Worm (Caenorhabditis elegans) whole organism, young adult: Measurements from ENCODE around the gene H43I07.1.

ENCODE experiments used
- B0035.1 ChIP-seq: sonication (generic microtip); optimal IDR thresholded peaks from 2 replicates; lab custom pipeline; 2016; ENCODE audit warnings: missing genetic modification characterization, mild to moderate bottlenecking, missing compliant biosample characterization, missing genotype, missing genetic modification reagents
- B0261.1 ChIP-seq: sonication (generic microtip); optimal IDR thresholded peaks from 2 replicates; lab custom pipeline; 2016; ENCODE audit warnings: mild to moderate bottlenecking, missing genetic modification characterization, moderate library complexity, missing compliant biosample characterization
- B0336.3 ChIP-seq: fragments of 200-800 bp; sonication (Bioruptor generic); IDR thresholded peaks from 2 replicates; pipeline ENCODE4 v1.3.6; 2022; ENCODE audit warnings: missing genetic modification characterization, missing compliant biosample characterization
- C06A6.2 ChIP-seq: fragments of 200-800 bp; sonication (Bioruptor generic); conservative IDR thresholded peaks from 2 replicates; pipeline ENCODE4 v1.3.6; 2022; ENCODE audit warnings: missing genetic modification characterization, missing compliant biosample characterization
- C17E4.6 ChIP-seq: fragments of 200-800 bp; sonication (Bioruptor generic); IDR thresholded peaks from 2 replicates; pipeline ENCODE4 v1.3.6; 2022; ENCODE audit warnings: missing genetic modification reagents, missing genetic modification characterization, missing compliant biosample characterization
- D2030.7 ChIP-seq: fragments of 200-800 bp; sonication (Bioruptor generic); IDR thresholded peaks from 2 replicates; pipeline ENCODE4 v1.3.6; 2022; ENCODE audit warnings: missing genetic modification reagents, missing genetic modification characterization, missing compliant biosample characterization
- F22D6.2 ChIP-seq: sonication (generic microtip); optimal IDR thresholded peaks from 2 replicates; lab custom pipeline; 2016; ENCODE audit warnings: mild to moderate bottlenecking, missing genetic modification characterization, missing compliant biosample characterization
- F37B4.10 ChIP-seq: fragments of 200-800 bp; sonication (Bioruptor generic); IDR thresholded peaks from 2 replicates; pipeline ENCODE4 v1.3.6; 2022; ENCODE audit warnings: missing genetic modification characterization, missing compliant biosample characterization
- F52B5.7 ChIP-seq: sonication (generic microtip); optimal IDR thresholded peaks from 2 replicates; lab custom pipeline; 2016; ENCODE audit warnings: mild to moderate bottlenecking, missing genetic modification characterization, missing compliant biosample characterization
- F57C9.4 ChIP-seq: sonication (generic microtip); optimal IDR thresholded peaks from 2 replicates; lab custom pipeline; 2017; ENCODE audit warnings: mild to moderate bottlenecking, missing genetic modification characterization, missing compliant biosample characterization
- Y95B8A.8 ChIP-seq: fragments of 200-800 bp; sonication (Bioruptor generic); IDR thresholded peaks from 2 replicates; pipeline ENCODE4 v1.3.6; 2022; ENCODE audit warnings: missing genetic modification reagents, missing genetic modification characterization, missing compliant biosample characterization
- akir-1 ChIP-seq: fragments of 200-800 bp; sonication (Bioruptor generic); optimal IDR thresholded peaks from 2 replicates; lab custom pipeline; 2018; ENCODE audit warnings: mild to moderate bottlenecking, missing genetic modification characterization, moderate library complexity, missing compliant biosample characterization
- aptf-3 ChIP-seq: fragments of 200-800 bp; sonication (Bioruptor generic); IDR thresholded peaks from 2 replicates; pipeline ENCODE4 v1.3.6; 2022; ENCODE audit warnings: missing genetic modification characterization, missing compliant biosample characterization
- ceh-100 ChIP-seq: fragments of 200-800 bp; sonication (Bioruptor generic); IDR thresholded peaks from 2 replicates; pipeline ENCODE4 v1.3.6; 2022; ENCODE audit warnings: missing genetic modification reagents, missing genetic modification characterization, missing compliant biosample characterization
- ceh-27 ChIP-seq: fragments of 200-800 bp; sonication (Bioruptor generic); optimal IDR thresholded peaks from 2 replicates; lab custom pipeline; 2018; ENCODE audit warnings: mild to moderate bottlenecking, missing genetic modification characterization, moderate library complexity, missing compliant biosample characterization
- dpff-1 ChIP-seq: sonication (generic microtip); optimal IDR thresholded peaks from 2 replicates; lab custom pipeline; 2017; ENCODE audit warnings: mild to moderate bottlenecking, missing genetic modification characterization, missing compliant biosample characterization
- dpl-1 ChIP-seq: fragments of 150-350 bp; optimal IDR thresholded peaks from 2 replicates; lab custom pipeline; 2014; ENCODE audit warnings: missing biosample characterization, missing genetic modification reagents, missing genetic modification characterization
- fkh-3 ChIP-seq: sonication (generic microtip); optimal IDR thresholded peaks from 2 replicates; lab custom pipeline; 2016; ENCODE audit warnings: mild to moderate bottlenecking, missing genetic modification characterization, missing compliant biosample characterization
- gei-17 ChIP-seq: fragments of 200-800 bp; sonication (Bioruptor generic); optimal IDR thresholded peaks from 2 replicates; lab custom pipeline; 2018; ENCODE audit warnings: mild to moderate bottlenecking, missing genetic modification characterization, missing compliant biosample characterization
- him-1 ChIP-seq: sonication (generic microtip); optimal IDR thresholded peaks from 2 replicates; lab custom pipeline; 2016; ENCODE audit warnings: missing genotype, missing genetic modification reagents, missing genetic modification characterization, missing compliant biosample characterization
- lir-1 ChIP-seq: fragments of 200-800 bp; sonication (Bioruptor generic); conservative IDR thresholded peaks from 2 replicates; pipeline ENCODE4 v1.3.6; 2022; ENCODE audit warnings: missing genetic modification reagents, missing genetic modification characterization, missing compliant biosample characterization
- lsl-1 ChIP-seq: fragments of 200-800 bp; sonication (Bioruptor generic); optimal IDR thresholded peaks from 2 replicates; lab custom pipeline; 2018; ENCODE audit warnings: mild to moderate bottlenecking, missing genetic modification characterization, moderate library complexity, missing compliant biosample characterization
- lsy-27 ChIP-seq: sonication (generic microtip); optimal IDR thresholded peaks from 2 replicates; lab custom pipeline; 2017; ENCODE audit warnings: missing genetic modification characterization, mild to moderate bottlenecking, missing compliant biosample characterization, antibody characterized with exemption, missing genotype, borderline replicate concordance; ENCODE audit not compliant: insufficient read depth
- madf-10 ChIP-seq: sonication (generic microtip); optimal IDR thresholded peaks from 2 replicates; lab custom pipeline; 2016; ENCODE audit warnings: mild to moderate bottlenecking, missing genetic modification characterization, missing compliant biosample characterization
- madf-6 ChIP-seq: fragments of 200-800 bp; sonication (Bioruptor generic); IDR thresholded peaks from 2 replicates; pipeline ENCODE4 v1.3.6; 2022; ENCODE audit warnings: missing genetic modification reagents, missing genetic modification characterization, missing compliant biosample characterization
- mel-28 ChIP-seq: sonication (generic microtip); optimal IDR thresholded peaks from 2 replicates; lab custom pipeline; 2016; ENCODE audit warnings: borderline replicate concordance, mild to moderate bottlenecking, missing genetic modification characterization, missing compliant biosample characterization
- mxl-1 ChIP-seq: sonication (generic microtip); optimal IDR thresholded peaks from 2 replicates; lab custom pipeline; 2016; ENCODE audit warnings: missing genetic modification characterization, missing compliant biosample characterization
- nfya-2 ChIP-seq: fragments of 200-800 bp; sonication (Bioruptor generic); IDR thresholded peaks from 2 replicates; pipeline ENCODE4 v1.3.6; 2022; ENCODE audit warnings: missing genetic modification reagents, missing genetic modification characterization, missing compliant biosample characterization
- pbrm-1 ChIP-seq: fragments of 200-800 bp; sonication (Bioruptor generic); IDR thresholded peaks from 2 replicates; pipeline ENCODE4 v1.3.6; 2022; ENCODE audit warnings: missing genetic modification reagents, missing genetic modification characterization, missing compliant biosample characterization
- pha-4 ChIP-seq: fragments of 150-350 bp; sonication (generic microtip); optimal IDR thresholded peaks from 2 replicates; lab custom pipeline; 2014; ENCODE audit warnings: missing biosample characterization, missing genetic modification reagents, missing genetic modification characterization
- snpc-1.1 ChIP-seq: sonication (generic microtip); optimal IDR thresholded peaks from 2 replicates; lab custom pipeline; 2017; ENCODE audit warnings: missing genetic modification characterization, mild to moderate bottlenecking, missing compliant biosample characterization, antibody characterized with exemption, moderate library complexity, missing genotype, missing genetic modification reagents; ENCODE audit not compliant: insufficient read depth
- snpc-1.3 ChIP-seq: sonication (generic microtip); optimal IDR thresholded peaks from 2 replicates; lab custom pipeline; 2017; ENCODE audit warnings: missing genetic modification characterization, mild to moderate bottlenecking, missing compliant biosample characterization, antibody characterized with exemption, moderate library complexity, missing genotype, missing genetic modification reagents; ENCODE audit not compliant: insufficient read depth
- snpc-4 ChIP-seq, 5 experiments: fragments of 150-350 bp in 1 of 5; sonication (generic microtip) in 4 of 5; optimal IDR thresholded peaks; 2 replicates each; lab custom pipeline; 2014 to 2018; ENCODE audit warnings: missing genetic modification characterization in 5 of 5, missing biosample characterization in 3 of 5, antibody characterized with exemption in 2 of 5, mild to moderate bottlenecking in 2 of 5, missing compliant biosample characterization in 2 of 5, missing genotype in 2 of 5, moderate library complexity in 2 of 5, missing genetic modification reagents in 1 of 5
- sptf-2 ChIP-seq: fragments of 200-800 bp; sonication (Bioruptor generic); optimal IDR thresholded peaks from 2 replicates; lab custom pipeline; 2018; ENCODE audit warnings: mild to moderate bottlenecking, missing genetic modification characterization, missing compliant biosample characterization
- tlf-1 ChIP-seq: fragments of 200-800 bp; sonication (Bioruptor generic); optimal IDR thresholded peaks from 2 replicates; lab custom pipeline; 2018; ENCODE audit warnings: mild to moderate bottlenecking, missing genetic modification characterization, missing compliant biosample characterization
- unc-130 ChIP-seq: sonication (generic microtip); optimal IDR thresholded peaks from 2 replicates; lab custom pipeline; 2016; ENCODE audit warnings: missing genetic modification reagents, missing genetic modification characterization, missing compliant biosample characterization
- xnd-1 ChIP-seq: sonication (generic microtip); optimal IDR thresholded peaks from 2 replicates; lab custom pipeline; 2016; ENCODE audit warnings: missing genotype, missing genetic modification reagents, missing genetic modification characterization, missing compliant biosample characterization
- zfh-2 ChIP-seq: fragments of 200-800 bp; sonication (Bioruptor generic); conservative IDR thresholded peaks from 2 replicates; pipeline ENCODE4 v1.3.6; 2022; ENCODE audit warnings: missing genetic modification reagents, missing genetic modification characterization, missing compliant biosample characterization
- zim-3 ChIP-seq: sonication (generic microtip); optimal IDR thresholded peaks from 2 replicates; lab custom pipeline; 2017; ENCODE audit warnings: mild to moderate bottlenecking, missing genetic modification characterization, moderate library complexity, missing compliant biosample characterization
- ztf-22 ChIP-seq: fragments of 200-800 bp; sonication (Bioruptor generic); optimal IDR thresholded peaks from 2 replicates; lab custom pipeline; 2018; ENCODE audit warnings: mild to moderate bottlenecking, missing genetic modification characterization, moderate library complexity, missing compliant biosample characterization
- ztf-25 ChIP-seq: fragments of 200-800 bp; sonication (Bioruptor generic); IDR thresholded peaks from 2 replicates; pipeline ENCODE4 v1.3.6; 2022; ENCODE audit warnings: missing genetic modification reagents, missing genetic modification characterization, missing compliant biosample characterization
- ztf-26 ChIP-seq: sonication (generic microtip); optimal IDR thresholded peaks from 2 replicates; lab custom pipeline; 2017; ENCODE audit warnings: missing genetic modification characterization, missing compliant biosample characterization

The H43I07.1 gene

ce11 chrV:4204421-4204820 is at the start of gene H43I07.1:
Gene H43I07.1 (plus strand): TSS chrV:4204721.
- TF ChIP-seq madf-10 (tag; lab: Kevin White, UChicago) (no peak), tlf-1 (GFP tag; lab: Kevin White, UChicago) (no peak), B0261.1 (tag; lab: Kevin White, UChicago) (no peak), D2030.7 (GFP tag; lab: Robert Waterston, UW) (no peak), B0035.1 (no peak), F52B5.7 (tag; lab: Kevin White, UChicago) (no peak)

DNA sequence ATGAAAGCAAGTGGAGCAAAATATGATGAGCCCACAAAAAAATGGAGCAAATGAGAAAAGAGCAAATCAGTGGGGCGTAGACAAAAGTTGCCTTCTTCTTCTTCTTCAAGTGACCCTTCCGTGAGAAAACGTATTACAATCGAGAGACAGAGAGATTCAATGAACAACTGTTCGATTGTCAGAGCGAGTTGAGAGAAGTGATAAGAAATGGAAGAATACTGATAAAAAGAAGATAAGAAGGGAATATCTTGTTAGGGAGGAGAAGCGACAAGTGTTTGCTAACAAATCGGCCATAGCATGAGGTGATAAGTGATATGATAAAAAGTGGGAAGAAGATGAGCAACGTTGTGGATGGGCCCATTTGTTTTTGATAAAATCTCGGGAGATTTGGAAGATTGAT is 47.2 kb upstream of the H43I07.1 start:
- no peak for TF ChIP-seq snpc-1.3 (tag; lab: Kevin White, UChicago)
- no peak for TF ChIP-seq nfya-2
- TF ChIP-seq F22D6.2 (tag; lab: Kevin White, UChicago): no peak
- no peak for TF ChIP-seq dpff-1
- TF ChIP-seq lsl-1 (GFP tag; lab: Kevin White, UChicago): no peak
- no peak for TF ChIP-seq ceh-27 (GFP tag; lab: Kevin White, UChicago)
- TF ChIP-seq mel-28 (tag; lab: Kevin White, UChicago): no peak
- no peak for TF ChIP-seq C06A6.2 (GFP tag; lab: Robert Waterston, UW)
- TF ChIP-seq mxl-1 (tag; lab: Kevin White, UChicago): no peak
- no peak for TF ChIP-seq pbrm-1
- TF ChIP-seq F37B4.10 (GFP tag; lab: Robert Waterston, UW): no peak
- no peak for TF ChIP-seq akir-1 (GFP tag; lab: Kevin White, UChicago)
- no peak for TF ChIP-seq dpl-1
- no peak for TF ChIP-seq pha-4
- TF ChIP-seq madf-6 (GFP tag; lab: Robert Waterston, UW): no peak
- no peak for TF ChIP-seq ztf-22 (GFP tag; lab: Kevin White, UChicago)
- no peak for TF ChIP-seq unc-130 (GFP tag; lab: Kevin White, UChicago)
- no peak for TF ChIP-seq sptf-2 (GFP tag; lab: Kevin White, UChicago)
- no peak for TF ChIP-seq xnd-1 (tag; lab: Kevin White, UChicago)
- TF ChIP-seq zim-3 (tag; lab: Kevin White, UChicago): no peak

DNA sequence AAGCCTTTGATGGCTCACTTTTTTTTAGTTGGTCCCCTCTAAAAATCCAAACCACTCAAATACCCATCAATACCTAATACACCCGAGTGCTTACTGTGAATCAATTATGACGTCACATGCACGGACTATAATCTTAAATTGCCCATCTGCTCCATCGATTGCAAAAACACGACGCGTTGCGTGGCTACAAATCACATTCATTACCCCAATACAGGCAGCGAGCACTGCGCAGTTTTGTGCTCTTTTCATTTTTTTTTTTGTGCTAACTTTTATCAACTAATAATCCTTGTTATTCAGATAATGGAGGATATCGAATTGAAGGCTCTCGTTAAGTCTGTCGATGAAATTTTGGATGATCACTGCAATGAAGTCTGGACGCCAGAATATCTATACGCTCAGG is 44.4 kb upstream of the H43I07.1 start, which contains the start of gene Y45G5AM.5:
Y45G5AM.5 (plus strand) TSS at position 301 of the 400 bp plus-strand sequence.
- TF ChIP-seq B0336.3 (GFP tag; lab: Robert Waterston, UW) (no peak), fkh-3 (no peak), zfh-2 (GFP tag; lab: Robert Waterston, UW) (no peak), aptf-3 (GFP tag; lab: Robert Waterston, UW) (no peak), C17E4.6 (no peak), ceh-100 (GFP tag; lab: Robert Waterston, UW) (no peak), pha-4 (no peak), F57C9.4 (tag; lab: Kevin White, UChicago) (no peak), pbrm-1 (no peak), ztf-25 (GFP tag; lab: Robert Waterston, UW) (no peak), Y95B8A.8 (GFP tag; lab: Robert Waterston, UW) (no peak), snpc-1.3 (tag; lab: Kevin White, UChicago) (no peak), lir-1 (GFP tag; lab: Robert Waterston, UW) (no peak), snpc-4 (GFP tag; optimal IDR thresholded peaks at IDR 0.05; lab: Kevin White, UChicago) (no peak), snpc-4 (tag; optimal IDR thresholded peaks at IDR 0.05; lab: Kevin White, UChicago) (no peak), ztf-26 (tag; lab: Kevin White, UChicago) (no peak), him-1 (tag; lab: Kevin White, UChicago) (no peak), snpc-1.1 (tag; lab: Kevin White, UChicago) (no peak), gei-17 (GFP tag; lab: Kevin White, UChicago) (no peak), lsy-27 (no peak)
- TF ChIP-seq, all 124 proteins: peak for 0
